Worm (Caenorhabditis elegans): ENCODE results near the gene T05B9.1.
A peak's percentile ranks its signal among the peaks of the same experiment; 100 is the strongest.

T05B9.1 gene

DNA sequence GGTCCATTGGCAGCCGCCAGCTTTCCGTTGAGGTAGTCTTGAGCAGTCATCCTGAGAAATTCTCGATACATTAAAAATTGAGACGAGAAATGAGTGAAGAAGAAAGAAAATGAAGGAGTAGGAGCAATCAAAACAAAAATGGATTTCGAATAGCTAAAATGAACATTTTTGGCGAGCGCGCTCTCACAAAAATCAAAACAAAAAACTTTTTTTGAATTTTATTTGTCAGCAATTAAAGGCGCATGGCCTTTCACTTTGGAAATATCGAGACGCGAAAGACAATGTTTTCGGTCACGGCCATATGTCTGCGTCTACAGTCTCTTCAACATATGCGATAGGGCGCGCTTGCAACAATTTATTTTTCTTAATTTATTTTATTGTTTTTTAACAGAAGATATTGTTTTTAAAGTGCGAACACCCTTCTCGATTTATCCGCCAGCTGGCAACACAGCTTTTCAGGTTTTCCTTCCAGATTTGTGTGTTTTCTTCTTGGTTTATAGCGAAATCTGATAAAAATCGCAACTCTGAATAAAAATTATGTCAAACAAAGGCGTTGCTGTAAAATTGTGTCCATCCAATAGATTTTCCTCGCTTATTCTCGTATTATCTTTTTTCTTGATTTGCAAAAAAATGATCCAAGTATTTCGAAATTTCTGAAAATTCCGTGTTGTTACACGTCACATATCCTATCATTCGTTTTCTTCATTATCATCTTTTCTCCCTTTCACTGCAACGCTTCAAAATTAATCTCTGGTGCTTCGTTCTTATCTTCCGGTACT, 21.9 kb downstream of the T05B9.1 start, which contains the start of the genes rpn-9 and T06D8.9 (continued):
- TF ChIP-seq nhr-77 (tag; optimal IDR thresholded peaks at IDR 0.05) (peak; percentile 72), unc-130 (GFP tag; optimal IDR thresholded peaks at IDR 0.05) (peak; percentile 92), spr-3 (GFP tag; optimal IDR thresholded peaks at IDR 0.05) (no peak), ama-1 (optimal IDR thresholded peaks at IDR 0.05) (peak; percentile 37), pha-4 (GFP tag; IDR thresholded peaks at IDR 0.05) (no peak), pha-4 (tag; optimal IDR thresholded peaks at IDR 0.05) (peak; percentile 98), ZK337.2 (GFP tag; IDR thresholded peaks at IDR 0.05) (no peak), nhr-25 (tag; optimal IDR thresholded peaks at IDR 0.05; ENCODE audit: borderline replicate concordance, insufficient read depth) (no peak), dmd-6 (GFP tag; IDR thresholded peaks at IDR 0.05) (peak; percentile 48; the same call in 1 of the 2 replicates), hif-1 (tag; optimal IDR thresholded peaks at IDR 0.05) (peak in 1 of 2 experiments; percentile 68), nhr-11 (tag; optimal IDR thresholded peaks at IDR 0.05) (peak; percentile 40), Y48G9A.11 (GFP tag; IDR thresholded peaks at IDR 0.05) (no peak), ces-1 (GFP tag; optimal IDR thresholded peaks at IDR 0.05) (no peak), zip-2 (tag; optimal IDR thresholded peaks at IDR 0.05) (no peak), F10B5.3 (tag; optimal IDR thresholded peaks at IDR 0.05) (no peak), fkh-10 (GFP tag; optimal IDR thresholded peaks at IDR 0.05) (peak; percentile 19), mes-2 (tag; optimal IDR thresholded peaks at IDR 0.05; ENCODE audit: poor library complexity, severe bottlenecking) (peak; percentile 92), ceh-20 (GFP tag; IDR thresholded peaks at IDR 0.05) (no peak), lin-39 (tag; optimal IDR thresholded peaks at IDR 0.05) (no peak), nhr-28 (tag; optimal IDR thresholded peaks at IDR 0.05) (peak; percentile 61), nhr-102 (tag; optimal IDR thresholded peaks at IDR 0.05) (peak; percentile 36), snpc-4 (tag; optimal IDR thresholded peaks at IDR 0.05) (peak; percentile 35), duxl-1 (tag; optimal IDR thresholded peaks at IDR 0.05; ENCODE audit: poor library complexity) (no peak), ctbp-1 (GFP tag; IDR thresholded peaks at IDR 0.05) (no peak), nhr-111 (GFP tag; optimal IDR thresholded peaks at IDR 0.05) (no peak), dve-1 (tag; optimal IDR thresholded peaks at IDR 0.05; ENCODE audit: insufficient read depth) (peak; percentile 81), dmd-8 (GFP tag; IDR thresholded peaks at IDR 0.05) (no peak)

DNA sequence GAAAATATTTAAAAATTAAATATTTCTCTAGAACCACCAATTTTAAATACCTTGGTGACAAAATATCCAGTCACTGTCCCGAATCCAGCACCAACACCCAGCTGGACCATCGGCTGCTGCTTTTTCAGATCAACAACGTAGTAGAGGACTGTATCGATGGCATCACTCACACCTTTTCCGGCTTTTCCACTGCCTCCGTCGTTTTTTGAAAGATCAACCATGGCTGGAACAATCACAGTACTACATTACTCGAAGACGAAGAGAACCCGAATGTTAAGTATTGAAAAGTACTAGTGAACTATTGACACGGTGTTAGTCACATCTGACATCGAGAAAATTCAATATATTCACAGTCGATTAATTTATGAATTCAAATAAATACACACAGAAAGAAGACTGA, 23.9 kb downstream of the T05B9.1 start, which contains the start of gene fndc-1:
Gene fndc-1, minus strand, starts transcription at position 227 of the 400 bp plus-strand sequence.
- TF ChIP-seq mxl-2 (GFP tag; conservative IDR thresholded peaks at IDR 0.05) (0 out of 2 replicates have a peak, but pooled peaks have one; percentile 29), ama-1 (optimal IDR thresholded peaks at IDR 0.05) (peak; percentile 76), spr-3 (GFP tag; optimal IDR thresholded peaks at IDR 0.05) (no peak), egl-43 (GFP tag; IDR thresholded peaks at IDR 0.05) (0 out of 2 replicates have a peak, but pooled peaks have one; percentile 43), Y48G9A.11 (GFP tag; IDR thresholded peaks at IDR 0.05) (no peak), dmd-8 (GFP tag; IDR thresholded peaks at IDR 0.05) (no peak), lin-38 (GFP tag; IDR thresholded peaks at IDR 0.05) (peak; percentile 58)

DNA sequence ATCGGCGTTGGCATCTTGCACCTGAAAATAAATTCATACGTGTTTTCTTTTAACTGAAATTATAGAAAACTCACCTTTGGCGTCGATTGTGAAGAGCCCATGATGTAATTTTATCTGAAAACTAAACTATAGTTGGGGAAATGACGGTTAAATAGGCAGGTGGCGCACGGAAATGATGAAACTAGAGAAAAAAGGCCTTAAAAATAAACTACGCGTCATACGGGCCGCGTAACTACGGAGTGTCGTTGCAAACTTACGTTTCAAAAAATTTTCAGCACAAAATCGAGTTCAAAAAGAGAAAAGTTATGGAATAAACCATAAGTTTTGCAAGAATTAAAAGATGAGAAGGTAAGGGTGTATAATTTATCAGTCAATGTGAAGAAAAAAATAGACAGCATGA, 24.7 kb downstream of the T05B9.1 start, which contains the start of gene cchl-1:
Gene cchl-1, minus strand, starts transcription at position 114 of the 400 bp plus-strand sequence.
- TF ChIP-seq T20F7.1 (GFP tag; optimal IDR thresholded peaks at IDR 0.05) (peak; percentile 92), gei-8 (GFP tag; optimal IDR thresholded peaks at IDR 0.05) (no peak), mes-2 (tag; optimal IDR thresholded peaks at IDR 0.05; ENCODE audit: poor library complexity, severe bottlenecking) (peak; percentile 43), zfp-3 (GFP tag; conservative IDR thresholded peaks at IDR 0.05) (no peak), lin-38 (GFP tag; IDR thresholded peaks at IDR 0.05) (peak; percentile 53), mep-1 (tag; optimal IDR thresholded peaks at IDR 0.05) (peak; percentile 48), lsy-2 (tag; optimal IDR thresholded peaks at IDR 0.05) (peak in 1 of 2 experiments; percentile 35), nhr-28 (tag; optimal IDR thresholded peaks at IDR 0.05) (peak; percentile 18), F49E8.2 (tag; optimal IDR thresholded peaks at IDR 0.05; ENCODE audit: borderline replicate concordance) (peak; percentile 2), lin-13 (GFP tag; optimal IDR thresholded peaks at IDR 0.05) (peak; percentile 2), mdl-1 (tag; optimal IDR thresholded peaks at IDR 0.05) (no peak), dve-1 (tag; optimal IDR thresholded peaks at IDR 0.05; ENCODE audit: insufficient read depth) (peak; percentile 12)
